Worm (Caenorhabditis elegans) whole organism, L2 larva: ENCODE data around the gene mtl-2.

Experiments
- aly-2 ChIP-seq: fragments of 150-350 bp; optimal IDR thresholded peaks from 2 replicates; lab custom pipeline; 2014; ENCODE audit warnings: missing biosample characterization, missing genetic modification characterization
- blmp-1 ChIP-seq: sonication (generic microtip); optimal IDR thresholded peaks from 2 replicates; lab custom pipeline; 2017; ENCODE audit warnings: missing genetic modification characterization, mild to moderate bottlenecking, missing compliant biosample characterization, antibody characterized with exemption, moderate library complexity; ENCODE audit not compliant: insufficient read depth
- egl-27 ChIP-seq: sonication (generic microtip); optimal IDR thresholded peaks from 3 replicates; lab custom pipeline; 2017; ENCODE audit warnings: missing biosample characterization, missing genetic modification reagents, missing genetic modification characterization
- elt-3 ChIP-seq: sonication (generic microtip); optimal IDR thresholded peaks from 2 replicates; lab custom pipeline; 2017; ENCODE audit warnings: missing biosample characterization, missing genetic modification characterization
- fos-1 ChIP-seq: fragments of 150-350 bp; optimal IDR thresholded peaks from 2 replicates; lab custom pipeline; 2014; ENCODE audit warnings: missing biosample characterization, missing genetic modification characterization
- gmeb-1 ChIP-seq: fragments of 150-350 bp; optimal IDR thresholded peaks from 2 replicates; lab custom pipeline; 2014; ENCODE audit warnings: missing biosample characterization, missing genetic modification characterization
- lin-11 ChIP-seq: fragments of 150-350 bp; sonication (generic microtip); optimal IDR thresholded peaks from 2 replicates; lab custom pipeline; 2014; ENCODE audit warnings: missing biosample characterization, missing genetic modification characterization, inconsistent platforms, mixed read lengths
- nhr-12 ChIP-seq: fragments of 150-350 bp; optimal IDR thresholded peaks from 2 replicates; lab custom pipeline; 2014; ENCODE audit warnings: missing biosample characterization, missing genetic modification characterization
- nhr-237 ChIP-seq: fragments of 150-350 bp; optimal IDR thresholded peaks from 2 replicates; lab custom pipeline; 2014; ENCODE audit warnings: missing biosample characterization, missing genetic modification characterization
- nhr-25 ChIP-seq: fragments of 150-350 bp; sonication (generic microtip); optimal IDR thresholded peaks from 3 replicates; lab custom pipeline; 2014; ENCODE audit warnings: missing biosample characterization, missing genetic modification characterization
- ztf-11 ChIP-seq: sonication (generic microtip); optimal IDR thresholded peaks from 2 replicates; lab custom pipeline; 2017; ENCODE audit warnings: missing biosample characterization, missing genetic modification characterization

DNA sequence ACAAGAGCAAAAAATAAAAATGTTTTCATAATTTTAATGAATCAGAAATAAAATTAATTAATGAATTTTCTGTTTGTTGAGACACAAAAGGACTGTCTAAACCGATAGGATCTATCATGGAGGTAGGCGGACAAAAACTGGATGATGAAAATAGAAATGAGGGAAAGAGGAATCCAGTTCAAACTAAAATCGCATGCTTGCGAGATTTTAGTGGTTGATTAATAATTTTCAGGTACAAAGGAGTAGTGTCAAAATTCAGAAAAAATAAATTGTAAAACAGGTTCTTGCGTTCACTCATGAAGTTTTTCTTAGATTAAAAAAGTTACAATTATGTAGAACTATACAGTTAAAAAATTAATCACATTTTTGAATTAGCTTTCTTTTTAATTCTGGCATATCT is 8.9 kb upstream of the mtl-2 start, which contains the start of gene T08G5.3:
- TF ChIP-seq aly-2 (tag; lab: Kevin White, UChicago) (no peak), ztf-11 (tag; lab: Kevin White, UChicago) (no peak), fos-1 (no peak), nhr-237 (tag; lab: Kevin White, UChicago) (no peak), elt-3 (no peak), nhr-12 (tag; lab: Kevin White, UChicago) (no peak), egl-27 (tag; lab: Kevin White, UChicago) (no peak), blmp-1 (tag; lab: Kevin White, UChicago) (no peak), nhr-25 (tag; lab: Kevin White, UChicago) (no peak), gmeb-1 (tag; lab: Kevin White, UChicago) (no peak), lin-11 (no peak)
